Worm (Caenorhabditis elegans) whole organism, midembryonic: ENCODE results near the gene nhr-173.

Experiments used
- flt-1 ChIP-seq: fragments of 200-800 bp; sonication (Bioruptor generic); IDR thresholded peaks from 2 replicates; pipeline ENCODE4 v1.3.6; 2022; ENCODE audit warnings: missing genetic modification characterization, missing compliant biosample characterization
- med-1 ChIP-seq: sonication (generic microtip); optimal IDR thresholded peaks from 2 replicates; lab custom pipeline; 2017; ENCODE audit warnings: missing genetic modification characterization, mild to moderate bottlenecking, missing compliant biosample characterization, antibody characterized with exemption, missing genetic modification reagents; ENCODE audit not compliant: insufficient read depth
- ztf-29 ChIP-seq: fragments of 200-800 bp; sonication (Bioruptor generic); IDR thresholded peaks from 2 replicates; pipeline ENCODE4 v1.3.6; 2022; ENCODE audit warnings: missing genetic modification reagents, missing genetic modification characterization, missing compliant biosample characterization

DNA sequence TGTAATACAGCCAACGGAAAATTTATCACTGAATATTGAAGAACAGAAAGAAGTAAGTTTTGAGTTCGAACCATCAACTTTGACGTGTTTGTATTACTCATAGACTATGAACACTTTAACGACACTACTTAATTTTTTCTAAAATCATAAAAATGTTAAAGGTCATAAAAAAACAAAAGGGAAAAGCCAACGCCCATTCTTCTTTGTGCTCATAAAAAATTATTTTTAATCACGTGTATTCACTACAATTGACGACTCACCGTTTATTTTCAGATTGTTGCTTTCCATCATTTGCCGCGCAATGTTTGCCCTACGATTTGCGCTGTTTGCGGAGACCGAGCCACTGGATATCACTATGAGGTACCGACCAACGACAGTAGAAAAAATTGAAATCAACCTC lies 923 bp downstream of the nhr-173 start:
- TF ChIP-seq ztf-29 (no peak), flt-1 (no peak), med-1 (GFP tag; lab: Kevin White, UChicago) (no peak)
